Worm (Caenorhabditis elegans) whole organism, late embryonic: ENCODE results near the gene ttll-11.

Experiments
- C38D4.7 ChIP-seq: fragments of 200-800 bp; sonication (Bioruptor generic); optimal IDR thresholded peaks from 2 replicates; lab custom pipeline; 2018; ENCODE audit warnings: mild to moderate bottlenecking, missing genetic modification characterization, moderate library complexity, missing compliant biosample characterization
- F13H6.1 ChIP-seq: sonication (generic microtip); optimal IDR thresholded peaks from 2 replicates; lab custom pipeline; 2016; ENCODE audit warnings: missing genetic modification characterization, missing compliant biosample characterization
- K02D7.2 ChIP-seq: sonication (generic microtip); optimal IDR thresholded peaks from 2 replicates; lab custom pipeline; 2017; ENCODE audit warnings: mild to moderate bottlenecking, missing genetic modification characterization, missing compliant biosample characterization
- T23F11.4 ChIP-seq: fragments of 200-800 bp; sonication (Bioruptor generic); optimal IDR thresholded peaks from 2 replicates; lab custom pipeline; 2018; ENCODE audit warnings: mild to moderate bottlenecking, missing genetic modification characterization, missing compliant biosample characterization
- ceh-14 ChIP-seq: sonication (generic microtip); optimal IDR thresholded peaks from 2 replicates; lab custom pipeline; 2016; ENCODE audit warnings: missing genotype, missing genetic modification characterization, missing compliant biosample characterization
- ceh-45 ChIP-seq: fragments of 200-800 bp; sonication (Bioruptor generic); IDR thresholded peaks from 2 replicates; pipeline ENCODE4 v1.3.6; 2022; ENCODE audit warnings: missing genetic modification reagents, missing genetic modification characterization, missing compliant biosample characterization
- ceh-6 ChIP-seq: fragments of 200-800 bp; sonication (Bioruptor generic); optimal IDR thresholded peaks from 2 replicates; lab custom pipeline; 2018; ENCODE audit warnings: mild to moderate bottlenecking, missing genetic modification characterization, missing compliant biosample characterization
- che-1 ChIP-seq: sonication (generic microtip); optimal IDR thresholded peaks from 2 replicates; lab custom pipeline; 2016; ENCODE audit warnings: mild to moderate bottlenecking, missing genetic modification characterization, missing compliant biosample characterization
- dmd-4 ChIP-seq: sonication (generic microtip); optimal IDR thresholded peaks from 2 replicates; lab custom pipeline; 2016; ENCODE audit warnings: borderline replicate concordance, missing genetic modification characterization, missing compliant biosample characterization
- elt-2 ChIP-seq: sonication (generic microtip); optimal IDR thresholded peaks from 2 replicates; lab custom pipeline; 2016; ENCODE audit warnings: missing genetic modification reagents, missing genetic modification characterization, missing compliant biosample characterization
- ets-4 ChIP-seq: sonication (generic microtip); optimal IDR thresholded peaks from 2 replicates; lab custom pipeline; 2016; ENCODE audit warnings: missing genetic modification characterization, missing compliant biosample characterization
- fax-1 ChIP-seq: sonication (generic microtip); optimal IDR thresholded peaks from 2 replicates; lab custom pipeline; 2016; ENCODE audit warnings: missing genotype, missing genetic modification characterization, missing compliant biosample characterization
- gmeb-2 ChIP-seq: sonication (generic microtip); optimal IDR thresholded peaks from 2 replicates; lab custom pipeline; 2016; ENCODE audit warnings: missing genetic modification characterization, inconsistent platforms, missing compliant biosample characterization
- hlh-30 ChIP-seq: sonication (generic microtip); optimal IDR thresholded peaks from 2 replicates; lab custom pipeline; 2017; ENCODE audit warnings: antibody characterized with exemption, missing genetic modification characterization, missing compliant biosample characterization; ENCODE audit not compliant: insufficient read depth
- hlh-6 ChIP-seq: sonication (generic microtip); optimal IDR thresholded peaks from 2 replicates; lab custom pipeline; 2016; ENCODE audit warnings: missing genotype, missing genetic modification characterization, missing compliant biosample characterization
- lim-6 ChIP-seq: sonication (generic microtip); optimal IDR thresholded peaks from 2 replicates; lab custom pipeline; 2016; ENCODE audit warnings: missing genetic modification characterization, missing compliant biosample characterization
- madf-2 ChIP-seq: sonication (generic microtip); optimal IDR thresholded peaks from 2 replicates; lab custom pipeline; 2017; ENCODE audit warnings: missing genetic modification characterization, missing compliant biosample characterization
- nfya-1 ChIP-seq: sonication (generic microtip); optimal IDR thresholded peaks from 2 replicates; lab custom pipeline; 2017; ENCODE audit warnings: missing genetic modification characterization, mild to moderate bottlenecking, missing compliant biosample characterization, antibody characterized with exemption, moderate library complexity
- nhr-232 ChIP-seq: sonication (generic microtip); optimal IDR thresholded peaks from 2 replicates; lab custom pipeline; 2016; ENCODE audit warnings: missing genetic modification characterization, missing compliant biosample characterization
- npax-4 ChIP-seq: sonication (generic microtip); optimal IDR thresholded peaks from 2 replicates; lab custom pipeline; 2016; ENCODE audit warnings: missing genetic modification characterization, missing compliant biosample characterization
- odd-2 ChIP-seq: sonication (generic microtip); optimal IDR thresholded peaks from 2 replicates; lab custom pipeline; 2017; ENCODE audit warnings: antibody characterized with exemption, mild to moderate bottlenecking, missing genetic modification characterization, missing compliant biosample characterization
- pha-4 ChIP-seq: fragments of 150-350 bp; optimal IDR thresholded peaks from 2 replicates; lab custom pipeline; 2018; ENCODE audit warnings: missing biosample characterization, missing genetic modification reagents, missing genetic modification characterization
- pqm-1 ChIP-seq: sonication (generic microtip); optimal IDR thresholded peaks from 2 replicates; lab custom pipeline; 2016; ENCODE audit warnings: missing genetic modification characterization, missing compliant biosample characterization
- ref-2 ChIP-seq: sonication (generic microtip); optimal IDR thresholded peaks from 2 replicates; lab custom pipeline; 2016; ENCODE audit warnings: missing genetic modification characterization, missing compliant biosample characterization
- sox-4 ChIP-seq: sonication (generic microtip); optimal IDR thresholded peaks from 2 replicates; lab custom pipeline; 2017; ENCODE audit warnings: mild to moderate bottlenecking, missing genetic modification characterization, inconsistent platforms, missing compliant biosample characterization
- syd-9 ChIP-seq: sonication (generic microtip); optimal IDR thresholded peaks from 2 replicates; lab custom pipeline; 2016; ENCODE audit warnings: mild to moderate bottlenecking, missing genetic modification characterization, moderate library complexity, missing compliant biosample characterization
- tbx-7 ChIP-seq: sonication (generic microtip); optimal IDR thresholded peaks from 2 replicates; lab custom pipeline; 2016; ENCODE audit warnings: missing genotype, missing genetic modification characterization, missing compliant biosample characterization
- ttx-3 ChIP-seq: sonication (generic microtip); optimal IDR thresholded peaks from 2 replicates; lab custom pipeline; 2016; ENCODE audit warnings: missing genetic modification reagents, missing genetic modification characterization, missing compliant biosample characterization
- unc-42 ChIP-seq: sonication (generic microtip); optimal IDR thresholded peaks from 2 replicates; lab custom pipeline; 2016; ENCODE audit warnings: missing genotype, missing genetic modification characterization, missing compliant biosample characterization
- unc-55 ChIP-seq: sonication (generic microtip); optimal IDR thresholded peaks from 2 replicates; lab custom pipeline; 2017; ENCODE audit warnings: missing biosample characterization, missing genetic modification reagents, missing genetic modification characterization
- ztf-16 ChIP-seq: sonication (generic microtip); optimal IDR thresholded peaks from 2 replicates; lab custom pipeline; 2017; ENCODE audit warnings: missing genetic modification characterization, missing compliant biosample characterization

ttll-11 gene

ce11 chrIV:8673733-8674375 is 23.7 kb upstream of the ttll-11 start:
- TF ChIP-seq npax-4 (tag; lab: Kevin White, UChicago) (no peak), hlh-6 (tag; lab: Kevin White, UChicago) (no peak), syd-9 (no peak), F13H6.1 (tag; lab: Kevin White, UChicago) (no peak)

DNA sequence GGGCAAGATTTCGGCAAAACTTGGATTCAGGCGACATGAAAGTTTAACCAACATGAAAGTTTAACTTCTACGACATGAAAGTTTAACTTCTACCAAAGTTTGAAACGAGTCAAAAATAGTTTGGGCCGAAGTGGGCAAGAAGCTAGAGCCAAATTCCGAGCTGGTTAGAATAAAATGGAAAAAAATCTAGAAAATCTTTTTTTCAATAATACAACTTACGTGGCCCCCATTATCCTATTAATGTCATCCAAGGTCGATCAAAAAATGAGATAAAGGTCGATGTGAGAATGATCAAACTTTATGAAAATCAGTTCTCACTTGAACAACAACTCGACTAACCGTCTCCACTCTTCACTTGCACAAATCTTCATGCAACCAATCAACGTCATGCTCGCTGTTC is 20.2 kb upstream of the ttll-11 start, which contains the start of gene F08B4.8:
TSS of gene F08B4.8 (plus strand) at position 301 of the 400 bp plus-strand sequence.
- TF ChIP-seq K02D7.2 (tag; lab: Kevin White, UChicago) (no peak), ztf-16 (tag; lab: Kevin White, UChicago) (no peak), tbx-7 (no peak), fax-1 (tag; lab: Kevin White, UChicago) (no peak), elt-2 (tag; lab: Kevin White, UChicago) (no peak), madf-2 (tag; lab: Kevin White, UChicago) (no peak), hlh-30 (tag; lab: Kevin White, UChicago) (no peak)

DNA sequence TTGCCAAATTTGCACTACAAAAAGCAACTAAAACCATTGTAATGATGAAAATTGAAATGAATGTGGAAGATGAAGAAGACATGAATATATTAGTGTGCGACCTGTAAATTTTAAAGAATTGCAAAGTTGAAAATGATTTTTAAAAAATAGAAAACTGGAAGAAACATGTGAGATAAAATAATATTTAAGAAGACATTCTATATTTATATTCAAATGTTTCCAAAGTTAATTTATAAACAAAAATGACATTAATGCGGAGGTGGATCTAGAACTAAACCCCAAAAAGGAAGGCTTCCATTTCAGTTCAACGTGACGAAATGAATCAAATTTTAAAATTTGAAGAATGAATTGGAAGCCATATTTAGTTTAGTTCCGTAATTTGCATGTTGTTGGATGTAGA is 18.3 kb upstream of the ttll-11 start, which contains the start of gene nlp-60:
TSS of gene nlp-60 (minus strand) at position 101 of the 400 bp plus-strand sequence.
- no peak for TF ChIP-seq lim-6 (tag; lab: Kevin White, UChicago)
- no peak for TF ChIP-seq hlh-30 (tag; lab: Kevin White, UChicago)
- no peak for TF ChIP-seq hlh-6 (tag; lab: Kevin White, UChicago)
- TF ChIP-seq ceh-14 = no peak
- no peak for TF ChIP-seq pha-4
- TF ChIP-seq unc-42 (tag; lab: Kevin White, UChicago) = no peak
- no peak for TF ChIP-seq npax-4 (tag; lab: Kevin White, UChicago)
- no peak for TF ChIP-seq ceh-45 (GFP tag; lab: Robert Waterston, UW)
- no peak for TF ChIP-seq nfya-1 (tag; lab: Kevin White, UChicago)
- no peak for TF ChIP-seq elt-2 (tag; lab: Kevin White, UChicago)
- no peak for TF ChIP-seq sox-4
- no peak for TF ChIP-seq F13H6.1 (tag; lab: Kevin White, UChicago)
- TF ChIP-seq ref-2 (tag; lab: Kevin White, UChicago) = no peak
- TF ChIP-seq, all 69 proteins: peak for 0

DNA sequence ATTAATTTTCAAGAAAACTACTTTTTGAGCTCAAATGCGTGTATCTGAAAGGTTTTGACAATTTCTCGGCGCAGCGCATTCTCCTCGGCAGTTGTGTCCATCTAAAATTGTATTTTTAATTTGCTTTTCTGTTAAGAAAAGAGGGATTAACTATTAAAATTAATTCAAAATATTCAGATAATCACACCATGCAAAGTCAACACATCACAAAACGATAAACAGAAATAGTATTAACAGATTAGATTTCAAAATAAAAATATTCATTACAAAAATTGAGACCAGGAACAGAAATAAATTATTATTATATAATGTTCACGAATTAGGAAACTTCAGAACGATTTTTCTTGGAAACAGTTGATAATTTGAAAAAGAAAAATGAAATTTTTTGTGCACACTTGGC is 11.0 kb upstream of the ttll-11 start, which contains the start of gene pole-2:
TSS of gene pole-2 (minus strand) at position 101 of the 400 bp plus-strand sequence.
- TF ChIP-seq pqm-1 (tag; lab: Kevin White, UChicago) = no peak
- no peak for TF ChIP-seq ttx-3 (tag; lab: Kevin White, UChicago)
- no peak for TF ChIP-seq nhr-232 (tag; lab: Kevin White, UChicago)
- no peak for TF ChIP-seq che-1 (tag; lab: Kevin White, UChicago)

DNA sequence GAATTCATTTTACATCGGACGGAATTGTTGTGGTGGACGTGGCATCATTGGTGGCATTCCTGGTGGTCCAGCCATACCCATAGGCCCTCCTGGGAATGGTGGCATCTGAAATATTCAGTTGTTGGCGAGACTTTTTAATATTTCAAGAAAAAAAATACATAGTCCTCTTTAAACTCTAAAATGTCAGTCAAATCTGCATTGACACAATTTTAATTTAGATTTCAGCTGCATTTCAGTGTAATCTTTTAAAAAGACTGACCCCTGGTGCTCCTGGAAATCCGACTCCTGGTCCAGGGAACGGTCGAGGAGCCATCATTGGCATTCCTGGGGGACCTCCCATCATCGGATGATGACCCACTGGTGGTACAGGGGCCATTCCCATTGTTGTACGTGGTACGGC is 10.6 kb upstream of the ttll-11 start:
- TF ChIP-seq T23F11.4 (GFP tag; lab: Kevin White, UChicago) (no peak), dmd-4 (tag; lab: Kevin White, UChicago) (no peak), elt-2 (tag; lab: Kevin White, UChicago) (no peak), fax-1 (tag; lab: Kevin White, UChicago) (no peak), unc-55 (GFP tag; lab: Kevin White, UChicago) (no peak), ets-4 (tag; lab: Kevin White, UChicago) (no peak), C38D4.7 (GFP tag; lab: Kevin White, UChicago) (no peak), gmeb-2 (tag; lab: Kevin White, UChicago) (no peak), odd-2 (tag; lab: Kevin White, UChicago) (no peak), madf-2 (tag; lab: Kevin White, UChicago) (no peak), ceh-6 (GFP tag; lab: Kevin White, UChicago) (no peak)
- TF ChIP-seq, all 69 proteins: peak for 0
